Fruit fly (Drosophila melanogaster): Measurements from ENCODE around the gene Sas10.

DNA sequence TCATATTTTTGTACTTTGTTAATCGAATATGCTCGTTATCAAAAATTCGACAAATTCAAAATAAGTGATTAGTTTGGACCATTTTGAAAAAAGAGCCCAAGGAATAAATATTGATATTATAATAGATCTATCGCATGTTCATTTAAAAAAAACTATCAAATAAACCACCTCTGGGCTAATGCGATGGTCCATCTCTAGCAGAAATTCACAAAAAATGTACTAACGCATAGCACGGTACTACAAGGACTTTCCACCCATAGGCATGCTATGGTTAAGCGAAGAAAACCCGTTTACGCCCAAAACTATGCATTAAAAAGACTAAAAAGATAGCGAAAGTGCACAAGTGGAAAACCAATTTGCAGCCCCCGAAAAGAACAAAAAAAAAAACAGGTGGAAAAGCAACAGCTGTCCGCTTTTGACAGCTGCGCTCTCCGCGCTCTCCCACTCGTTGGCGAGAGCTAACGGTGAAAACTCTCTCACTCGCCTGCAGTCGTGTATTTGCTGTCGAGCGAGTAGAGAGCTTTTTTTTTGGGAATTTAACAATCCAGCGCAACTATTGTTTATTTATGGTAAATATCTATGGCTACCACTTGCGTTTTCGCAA is 15.2 kb downstream of the Sas10 start, which contains the start of gene CanB:
- TF ChIP-seq CG1620 (GFP tag; optimal IDR thresholded peaks at IDR 0.05) = no peak
- TF ChIP-seq cic (GFP tag; optimal IDR thresholded peaks at IDR 0.05) = no peak
- TF ChIP-seq kay (GFP tag; ENCODE audit: borderline replicate concordance) = no peak
- no peak for TF ChIP-seq Crg-1 (GFP tag; optimal IDR thresholded peaks at IDR 0.05)
- no peak for TF ChIP-seq CG7101 (tag; optimal IDR thresholded peaks at IDR 0.05)
- TF ChIP-seq cnc (optimal IDR thresholded peaks at IDR 0.05) = no peak
- TF ChIP-seq toe (GFP tag; optimal IDR thresholded peaks at IDR 0.05) = no peak
- TF ChIP-seq pad (GFP tag; optimal IDR thresholded peaks at IDR 0.05) = no peak
- no peak for TF ChIP-seq CG7045 (GFP tag; optimal IDR thresholded peaks at IDR 0.05)

Measured in whole organism, adult.